Fruit fly (Drosophila melanogaster): ENCODE data around the gene PolrMT.

Gene PolrMT

dm6 chr2L:1125437-1125836 is 17.3 kb upstream of the PolrMT start (continued):
- TF ChIP-seq bsh (GFP tag; optimal IDR thresholded peaks at IDR 0.05): no peak
- TF ChIP-seq CG9932 (GFP tag; IDR thresholded peaks at IDR 0.05): no peak
- TF ChIP-seq CG32532 (GFP tag; IDR thresholded peaks at IDR 0.05): peak; percentile 10; the same call in 1 of the 2 replicates
- TF ChIP-seq Drgx (GFP tag; IDR thresholded peaks at IDR 0.05): 0 out of 2 replicates have a peak, but pooled peaks have one; percentile 16
- peak; percentile 26 for TF ChIP-seq schlank (tag; optimal IDR thresholded peaks at IDR 0.05)
- peak; percentile 31 for TF ChIP-seq sd (tag; optimal IDR thresholded peaks at IDR 0.05)
- no peak for TF ChIP-seq HLH54F (GFP tag; optimal IDR thresholded peaks at IDR 0.05)
- no peak for TF ChIP-seq tin (GFP tag; optimal IDR thresholded peaks at IDR 0.05)
- TF ChIP-seq C15 (GFP tag; IDR thresholded peaks at IDR 0.05): no peak
- TF ChIP-seq toy (GFP tag; IDR thresholded peaks at IDR 0.05): no peak
- TF ChIP-seq row (GFP tag; IDR thresholded peaks at IDR 0.05): no peak
- no peak for TF ChIP-seq bab2 (GFP tag; optimal IDR thresholded peaks at IDR 0.05)
- peak; percentile 3 for TF ChIP-seq cg (GFP tag; optimal IDR thresholded peaks at IDR 0.05)
- TF ChIP-seq CkIIα-i1 (GFP tag; IDR thresholded peaks at IDR 0.05): no peak
- TF ChIP-seq unpg (GFP tag; optimal IDR thresholded peaks at IDR 0.05): no peak
- no peak for TF ChIP-seq emc (GFP tag; optimal IDR thresholded peaks at IDR 0.05)
- no peak for TF ChIP-seq amos (GFP tag; IDR thresholded peaks at IDR 0.05; ENCODE audit: partially characterized antibody)
- no peak for TF ChIP-seq aop (GFP tag; IDR thresholded peaks at IDR 0.05)
- no peak for TF ChIP-seq Abd-B (GFP tag; optimal IDR thresholded peaks at IDR 0.05)
- TF ChIP-seq Dfd (GFP tag; optimal IDR thresholded peaks at IDR 0.05): no peak
- TF ChIP-seq Kr (GFP tag; optimal IDR thresholded peaks at IDR 0.05): no peak
- no peak for TF ChIP-seq CG4282 (GFP tag; optimal IDR thresholded peaks at IDR 0.05)
- TF ChIP-seq HLH4C (GFP tag; IDR thresholded peaks at IDR 0.05; ENCODE audit: partially characterized antibody): no peak
- no peak for TF ChIP-seq Myb (GFP tag; optimal IDR thresholded peaks at IDR 0.05)
- TF ChIP-seq zen (tag; optimal IDR thresholded peaks at IDR 0.05): no peak
- no peak for TF ChIP-seq CG17802 (tag; optimal IDR thresholded peaks at IDR 0.05)
- TF ChIP-seq ro (GFP tag; IDR thresholded peaks at IDR 0.05): no peak
- no peak for TF ChIP-seq cas (GFP tag; IDR thresholded peaks at IDR 0.05)
- TF ChIP-seq ato (GFP tag; IDR thresholded peaks at IDR 0.05; ENCODE audit: partially characterized antibody): no peak
- TF ChIP-seq ERR (GFP tag; optimal IDR thresholded peaks at IDR 0.05): no peak
- TF ChIP-seq zen2 (GFP tag; IDR thresholded peaks at IDR 0.05; ENCODE audit: partially characterized antibody): no peak
- peak; percentile 90; the same call in 2 of the 3 replicates for TF ChIP-seq CG6175 (GFP tag; IDR thresholded peaks at IDR 0.05)
- peak; percentile 76 for TF ChIP-seq CG34376 (GFP tag; optimal IDR thresholded peaks at IDR 0.05)
- TF ChIP-seq croc (GFP tag; conservative IDR thresholded peaks at IDR 0.05): no peak
- no peak for TF ChIP-seq Aef1 (GFP tag; IDR thresholded peaks at IDR 0.05)
- peak; percentile 18 for TF ChIP-seq grn (GFP tag; optimal IDR thresholded peaks at IDR 0.05)
- TF ChIP-seq CG2120 (GFP tag; optimal IDR thresholded peaks at IDR 0.05): peak; percentile 18
- no peak for TF ChIP-seq tup (GFP tag; optimal IDR thresholded peaks at IDR 0.05)
- TF ChIP-seq Hey (tag; optimal IDR thresholded peaks at IDR 0.05): no peak
- no peak for TF ChIP-seq slou (GFP tag; optimal IDR thresholded peaks at IDR 0.05)
- TF ChIP-seq Nf-YA (GFP tag; IDR thresholded peaks at IDR 0.05): no peak
- no peak for TF ChIP-seq CG16863 (GFP tag; optimal IDR thresholded peaks at IDR 0.05)
- no peak for TF ChIP-seq CG11247 (GFP tag; IDR thresholded peaks at IDR 0.05)
- TF ChIP-seq gce (GFP tag; IDR thresholded peaks at IDR 0.05): no peak
- no peak for TF ChIP-seq Scr (GFP tag; IDR thresholded peaks at IDR 0.05; ENCODE audit: partially characterized antibody)
- no peak for TF ChIP-seq Lpt (GFP tag; optimal IDR thresholded peaks at IDR 0.05)
- no peak for TF ChIP-seq CG7786 (GFP tag; optimal IDR thresholded peaks at IDR 0.05)
- no peak for TF ChIP-seq wek (GFP tag; optimal IDR thresholded peaks at IDR 0.05)
- no peak for TF ChIP-seq CG4820 (GFP tag; optimal IDR thresholded peaks at IDR 0.05)
- TF ChIP-seq Awh (GFP tag; IDR thresholded peaks at IDR 0.05): no peak
- TF ChIP-seq onecut (GFP tag; IDR thresholded peaks at IDR 0.05): no peak
- TF ChIP-seq Fer2 (tag; optimal IDR thresholded peaks at IDR 0.05): no peak
- no peak for TF ChIP-seq Dip3 (GFP tag; optimal IDR thresholded peaks at IDR 0.05)
